Worm (Caenorhabditis elegans): ENCODE measurements around the gene svh-2.

DNA sequence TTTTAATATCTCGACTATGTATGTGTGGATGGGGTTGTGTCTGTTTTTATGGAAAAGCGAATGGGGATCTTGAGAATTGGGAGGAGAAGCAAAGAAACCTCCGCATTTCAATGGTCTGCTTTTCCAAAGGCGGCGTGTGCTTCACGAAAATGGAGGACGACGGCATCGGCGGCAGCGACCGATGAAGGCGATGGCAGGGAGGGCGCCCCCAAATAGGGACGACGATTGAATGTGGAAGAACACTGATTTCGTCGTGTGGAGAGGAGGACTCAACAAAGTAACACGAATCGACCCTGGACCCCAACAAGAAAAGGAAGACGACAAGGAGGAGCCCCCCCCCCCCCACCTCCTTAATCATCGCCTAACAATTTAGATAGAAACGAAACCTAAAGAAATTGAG, 19.9 kb downstream of the svh-2 start:
- no peak for TF ChIP-seq pes-1 (GFP tag; IDR thresholded peaks at IDR 0.05)
- no peak for TF ChIP-seq flt-1 (GFP tag; IDR thresholded peaks at IDR 0.05)
- no peak for TF ChIP-seq ama-1 (optimal IDR thresholded peaks at IDR 0.05)
- TF ChIP-seq B0310.2 (tag; optimal IDR thresholded peaks at IDR 0.05) = no peak
- TF ChIP-seq scrt-1 (GFP tag; IDR thresholded peaks at IDR 0.05) = no peak
- TF ChIP-seq tbx-11 (GFP tag; IDR thresholded peaks at IDR 0.05) = no peak
- TF ChIP-seq aly-1 (tag; optimal IDR thresholded peaks at IDR 0.05) = no peak
- TF ChIP-seq hmg-4 (GFP tag; optimal IDR thresholded peaks at IDR 0.05) = no peak
- no peak for TF ChIP-seq hnd-1 (tag; optimal IDR thresholded peaks at IDR 0.05)
- no peak for TF ChIP-seq hmbx-1 (tag; optimal IDR thresholded peaks at IDR 0.05)
- no peak for TF ChIP-seq tbx-37 (GFP tag; conservative IDR thresholded peaks at IDR 0.05)

All from whole organism, early embryonic.